Worm (Caenorhabditis elegans): ENCODE results near the gene perm-1.

The perm-1 gene

DNA sequence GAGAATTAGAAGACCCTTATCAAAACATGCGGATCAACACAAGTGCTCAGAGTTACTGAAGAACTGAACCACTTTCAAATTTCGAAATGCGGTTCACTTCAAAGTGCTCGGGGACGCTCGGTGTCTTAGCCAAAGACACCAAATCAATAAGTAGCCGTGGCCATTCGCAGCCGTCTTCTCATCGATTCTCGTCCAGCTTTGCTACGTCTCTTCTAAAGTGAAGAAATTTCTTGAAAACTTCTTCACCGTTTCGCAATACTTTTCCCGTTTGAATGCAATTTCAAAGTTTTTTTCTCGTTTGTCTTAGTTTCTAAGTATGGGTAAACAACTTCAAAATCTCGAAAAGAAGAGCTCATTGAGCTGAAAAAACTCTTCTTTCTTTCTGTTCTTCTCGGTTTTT is 4.3 kb downstream of the perm-1 start (continued):
- TF ChIP-seq sma-9 (GFP tag; optimal IDR thresholded peaks at IDR 0.05), result no peak
- no peak for TF ChIP-seq sma-9 (tag; optimal IDR thresholded peaks at IDR 0.05)
- TF ChIP-seq ztf-11 (tag; optimal IDR thresholded peaks at IDR 0.05), result no peak
- TF ChIP-seq egl-27 (tag; optimal IDR thresholded peaks at IDR 0.05), result no peak
- no peak for TF ChIP-seq nhr-77 (tag; optimal IDR thresholded peaks at IDR 0.05)
- TF ChIP-seq ceh-16 (tag; optimal IDR thresholded peaks at IDR 0.05), result no peak
- TF ChIP-seq ceh-82 (tag; optimal IDR thresholded peaks at IDR 0.05), result no peak

DNA sequence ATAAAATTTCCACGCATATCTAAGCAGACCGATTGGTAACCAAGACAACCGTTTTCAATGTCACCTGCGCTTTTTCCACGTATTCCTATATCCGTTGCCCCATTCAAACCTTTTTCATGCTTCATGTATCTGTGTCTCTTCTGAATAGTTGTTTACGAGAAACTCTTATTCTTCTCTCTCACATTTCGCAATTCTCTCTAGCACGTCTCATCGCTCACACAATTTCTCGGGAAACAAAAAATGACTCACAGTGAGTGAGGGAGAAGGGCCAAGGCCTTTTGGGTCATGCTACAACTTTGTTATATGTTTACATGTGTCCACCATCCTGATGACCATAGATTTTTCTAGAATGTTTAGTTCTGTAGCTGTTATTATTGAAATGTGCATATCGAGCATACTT is 6.7 kb downstream of the perm-1 start:
- peak; percentile 6 for TF ChIP-seq nhr-21 (tag; optimal IDR thresholded peaks at IDR 0.05)
- TF ChIP-seq lin-11 (tag; optimal IDR thresholded peaks at IDR 0.05), result peak; percentile 21
- TF ChIP-seq ZK546.5 (tag; optimal IDR thresholded peaks at IDR 0.05), result no peak
- peak; percentile 40 for TF ChIP-seq sma-9 (GFP tag; optimal IDR thresholded peaks at IDR 0.05)
- no peak for TF ChIP-seq sma-9 (tag; optimal IDR thresholded peaks at IDR 0.05)
- TF ChIP-seq ztf-4 (tag; optimal IDR thresholded peaks at IDR 0.05), result peak; percentile 75
- TF ChIP-seq elt-3 (tag; optimal IDR thresholded peaks at IDR 0.05), result no peak
- peak; percentile 17 for TF ChIP-seq lin-13 (GFP tag; optimal IDR thresholded peaks at IDR 0.05)
- peak; percentile 6 for TF ChIP-seq nhr-25 (tag; optimal IDR thresholded peaks at IDR 0.05)
- peak; percentile 85 for TF ChIP-seq crh-2 (tag; optimal IDR thresholded peaks at IDR 0.05)
- peak; percentile 44 for TF ChIP-seq unc-55 (GFP tag; optimal IDR thresholded peaks at IDR 0.05)
- peak; percentile 41 for TF ChIP-seq ama-1 (optimal IDR thresholded peaks at IDR 0.05)
- TF ChIP-seq ztf-11 (tag; optimal IDR thresholded peaks at IDR 0.05), result no peak
- TF ChIP-seq skn-1 (tag; optimal IDR thresholded peaks at IDR 0.05), result peak; percentile 28
- TF ChIP-seq zag-1 (tag; optimal IDR thresholded peaks at IDR 0.05), result peak; percentile 83
- TF ChIP-seq C34F6.9 (tag; optimal IDR thresholded peaks at IDR 0.05), result peak; percentile 88
- peak; percentile 92 for TF ChIP-seq nhr-129 (tag; optimal IDR thresholded peaks at IDR 0.05)
- no peak for TF ChIP-seq sem-4 (tag; optimal IDR thresholded peaks at IDR 0.05)
- TF ChIP-seq unc-39 (tag; optimal IDR thresholded peaks at IDR 0.05), result no peak
- peak; percentile 58 for TF ChIP-seq fos-1 (tag; optimal IDR thresholded peaks at IDR 0.05)
- peak in 1 of 2 experiments; percentile 77 for TF ChIP-seq lsy-2 (tag; optimal IDR thresholded peaks at IDR 0.05)

DNA sequence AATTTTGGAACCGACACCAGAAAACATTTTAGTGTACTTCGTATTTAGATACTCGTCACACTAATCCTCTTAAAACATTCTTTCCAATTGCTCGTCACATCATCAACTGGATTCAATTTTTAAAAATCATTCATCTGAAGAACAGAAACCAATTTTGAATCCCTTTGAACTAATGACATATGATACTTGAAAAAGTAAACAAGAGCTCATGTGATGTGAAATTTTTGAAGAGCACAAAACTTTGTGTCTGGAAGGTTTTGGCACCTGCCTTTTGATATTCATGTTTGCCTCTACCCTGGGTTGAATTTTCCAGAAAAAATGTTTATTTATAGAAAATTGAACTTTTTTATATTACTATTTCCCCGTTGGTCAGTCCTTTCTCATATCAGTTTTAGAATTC is 8.1 kb downstream of the perm-1 start:
- TF ChIP-seq C34F6.9 (tag; optimal IDR thresholded peaks at IDR 0.05), result peak; percentile 18
- TF ChIP-seq lsy-2 (tag; optimal IDR thresholded peaks at IDR 0.05), result peak in 1 of 2 experiments; percentile 42
- no peak for TF ChIP-seq ztf-1 (GFP tag; conservative IDR thresholded peaks at IDR 0.05)
- no peak for TF ChIP-seq peb-1 (tag; optimal IDR thresholded peaks at IDR 0.05)
- peak; percentile 40 for TF ChIP-seq F13H6.1 (tag; optimal IDR thresholded peaks at IDR 0.05)
- TF ChIP-seq nhr-129 (tag; optimal IDR thresholded peaks at IDR 0.05), result peak; percentile 57
- TF ChIP-seq skn-1 (tag; optimal IDR thresholded peaks at IDR 0.05), result peak; percentile 16
- TF ChIP-seq dmd-4 (tag; optimal IDR thresholded peaks at IDR 0.05), result no peak
- no peak for TF ChIP-seq nhr-10 (tag; optimal IDR thresholded peaks at IDR 0.05)
- TF ChIP-seq sma-9 (GFP tag; optimal IDR thresholded peaks at IDR 0.05), result peak; percentile 19
- no peak for TF ChIP-seq sma-9 (tag; optimal IDR thresholded peaks at IDR 0.05)
- no peak for TF ChIP-seq unc-55 (GFP tag; optimal IDR thresholded peaks at IDR 0.05)
- no peak for TF ChIP-seq blmp-1 (tag; optimal IDR thresholded peaks at IDR 0.05; ENCODE audit: insufficient read depth)
- TF ChIP-seq crh-2 (tag; optimal IDR thresholded peaks at IDR 0.05), result peak; percentile 16
- TF ChIP-seq ceh-16 (tag; optimal IDR thresholded peaks at IDR 0.05), result no peak

DNA sequence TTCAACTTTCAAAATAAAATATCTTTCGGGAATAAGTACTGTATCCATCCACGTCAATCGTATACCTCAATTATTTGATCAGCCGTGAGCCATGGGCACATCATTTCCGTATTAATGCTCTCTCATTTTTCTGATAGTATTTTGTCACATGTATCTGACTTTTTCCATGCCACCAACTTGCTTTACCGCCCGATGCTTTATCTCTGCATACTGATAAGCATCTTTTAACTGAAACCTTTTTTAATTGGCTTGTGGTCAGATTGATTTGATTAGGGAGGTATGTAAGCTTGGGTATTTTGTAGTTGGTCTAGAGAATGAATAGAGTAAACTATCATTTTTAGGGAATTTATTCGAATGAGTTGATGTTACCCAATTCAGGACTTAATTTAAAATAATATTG is 8.7 kb downstream of the perm-1 start:
- TF ChIP-seq fos-1 (tag; optimal IDR thresholded peaks at IDR 0.05), result peak; percentile 27
- TF ChIP-seq sma-9 (GFP tag; optimal IDR thresholded peaks at IDR 0.05), result peak; percentile 64
- no peak for TF ChIP-seq sma-9 (tag; optimal IDR thresholded peaks at IDR 0.05)
- TF ChIP-seq skn-1 (tag; optimal IDR thresholded peaks at IDR 0.05), result no peak
- TF ChIP-seq gmeb-1 (tag; optimal IDR thresholded peaks at IDR 0.05), result peak; percentile 1

DNA sequence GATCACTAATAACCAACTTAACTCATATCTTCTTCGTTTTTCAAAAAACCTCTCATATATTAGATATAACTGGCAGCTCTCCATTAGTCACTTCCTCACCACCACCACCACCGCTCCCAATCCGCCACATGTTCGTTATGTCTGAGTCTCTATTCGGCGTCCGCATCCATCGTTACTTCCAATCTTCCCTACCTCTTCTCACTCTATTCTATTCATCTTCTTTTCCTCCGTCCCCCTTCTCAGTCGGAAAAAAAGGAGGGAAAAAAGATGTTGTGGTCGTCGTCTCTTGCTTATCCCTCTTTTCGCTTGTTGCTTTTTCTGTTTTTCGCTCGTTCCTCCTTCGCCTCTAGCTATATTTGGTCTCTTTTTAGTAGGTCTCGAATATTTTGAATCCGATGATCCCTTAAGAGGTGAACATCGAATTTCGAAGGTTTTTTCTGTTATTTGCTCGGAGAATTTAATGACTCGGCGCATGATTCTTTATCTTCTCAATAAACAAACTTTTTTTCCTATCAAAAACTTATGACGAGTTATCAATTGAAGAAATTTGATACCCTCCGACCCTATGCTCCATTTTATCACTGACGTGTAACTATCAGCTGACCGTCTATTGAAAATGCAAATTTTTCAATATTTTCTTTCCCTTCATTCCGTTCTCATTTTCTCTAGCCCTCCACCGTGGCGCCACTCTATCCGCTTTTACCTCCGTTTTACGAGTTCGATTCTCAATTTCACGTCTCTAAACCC is 11.4 kb downstream of the perm-1 start:
- TF ChIP-seq alr-1 (tag; optimal IDR thresholded peaks at IDR 0.05) (no peak), aly-2 (tag; optimal IDR thresholded peaks at IDR 0.05) (no peak), nhr-11 (tag; optimal IDR thresholded peaks at IDR 0.05) (no peak), mbf-1 (tag; optimal IDR thresholded peaks at IDR 0.05) (no peak), fos-1 (tag; optimal IDR thresholded peaks at IDR 0.05) (peak; percentile 80), lin-11 (tag; optimal IDR thresholded peaks at IDR 0.05) (peak; percentile 40), F13H6.1 (tag; optimal IDR thresholded peaks at IDR 0.05) (peak; percentile 60), ztf-4 (tag; optimal IDR thresholded peaks at IDR 0.05) (peak; percentile 69), nhr-25 (tag; optimal IDR thresholded peaks at IDR 0.05) (peak; percentile 2), ceh-16 (tag; optimal IDR thresholded peaks at IDR 0.05) (no peak), unc-55 (GFP tag; optimal IDR thresholded peaks at IDR 0.05) (peak; percentile 85), zag-1 (tag; optimal IDR thresholded peaks at IDR 0.05) (peak; percentile 50), mdl-1 (tag; optimal IDR thresholded peaks at IDR 0.05) (no peak), sma-9 (GFP tag; optimal IDR thresholded peaks at IDR 0.05) (peak; percentile 29), sma-9 (tag; optimal IDR thresholded peaks at IDR 0.05) (no peak), nhr-129 (tag; optimal IDR thresholded peaks at IDR 0.05) (peak; percentile 59), Y55F3AM.14 (GFP tag; optimal IDR thresholded peaks at IDR 0.05) (peak; percentile 40), elt-3 (tag; optimal IDR thresholded peaks at IDR 0.05) (no peak), mab-5 (tag; optimal IDR thresholded peaks at IDR 0.05) (peak; percentile 64), lsy-2 (tag; optimal IDR thresholded peaks at IDR 0.05) (peak in 1 of 2 experiments; percentile 54), C34F6.9 (tag; optimal IDR thresholded peaks at IDR 0.05) (peak; percentile 64), peb-1 (tag; optimal IDR thresholded peaks at IDR 0.05) (no peak), ama-1 (optimal IDR thresholded peaks at IDR 0.05) (peak; percentile 60), lin-13 (GFP tag; optimal IDR thresholded peaks at IDR 0.05) (peak; percentile 32), lin-39 (tag; optimal IDR thresholded peaks at IDR 0.05) (peak; percentile 22), snpc-4 (tag; optimal IDR thresholded peaks at IDR 0.05) (peak; percentile 22), ztf-1 (GFP tag; conservative IDR thresholded peaks at IDR 0.05) (no peak)
